3 worm cellular contexts compared by ENCODE assay signal in the genomic region with DNA sequence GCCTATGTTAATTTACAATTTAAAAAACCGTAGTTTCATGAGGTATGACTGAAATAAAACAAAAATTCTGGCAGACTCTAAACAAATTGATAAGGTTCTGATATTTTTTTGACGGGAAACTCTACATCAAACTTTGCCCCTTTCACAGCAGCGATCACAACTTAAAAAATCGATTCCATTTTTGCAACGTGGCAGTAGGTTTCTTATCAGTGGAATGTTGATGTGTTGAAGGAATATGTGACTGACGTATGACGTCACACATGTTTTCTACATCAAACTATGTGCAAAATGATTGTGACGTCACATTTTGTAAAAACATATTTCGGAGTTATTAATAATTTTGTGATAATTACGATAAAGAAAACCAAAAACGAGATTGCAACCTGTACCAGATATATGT.
TF ChIP-seq lines count a peak whose summit lies in the region.

No protein-coding gene starts in this region.

TF ChIP-seq in whole organism, L2 larva, 48 proteins besides CTCF, POLR2A, EP300 and RAD21 (continued from another document):
- no peak for TF ChIP-seq ztf-11 (tag; optimal IDR thresholded peaks at IDR 0.05; lab: Kevin White, UChicago)
- TF ChIP-seq ceh-82 (tag; optimal IDR thresholded peaks at IDR 0.05; lab: Kevin White, UChicago) = no peak
- TF ChIP-seq fos-1 (tag; optimal IDR thresholded peaks at IDR 0.05; lab: Kevin White, UChicago) = peak; percentile 28
- TF ChIP-seq nhr-23 (tag; optimal IDR thresholded peaks at IDR 0.05; lab: Kevin White, UChicago) = no peak
- TF ChIP-seq peb-1 (tag; optimal IDR thresholded peaks at IDR 0.05; lab: Kevin White, UChicago) = no peak
- TF ChIP-seq nhr-11 (tag; optimal IDR thresholded peaks at IDR 0.05; lab: Kevin White, UChicago) = no peak
- no peak for TF ChIP-seq snpc-4 (tag; optimal IDR thresholded peaks at IDR 0.05; lab: Kevin White, UChicago)
- no peak for TF ChIP-seq egl-27 (tag; optimal IDR thresholded peaks at IDR 0.05; lab: Kevin White, UChicago)
- TF ChIP-seq ztf-4 (tag; optimal IDR thresholded peaks at IDR 0.05; lab: Kevin White, UChicago) = no peak
- TF ChIP-seq aly-2 (tag; optimal IDR thresholded peaks at IDR 0.05; lab: Kevin White, UChicago) = no peak
- no peak for TF ChIP-seq nhr-129 (tag; optimal IDR thresholded peaks at IDR 0.05; lab: Kevin White, UChicago)
- TF ChIP-seq gmeb-1 (tag; optimal IDR thresholded peaks at IDR 0.05; lab: Kevin White, UChicago) = peak; percentile 22
- TF ChIP-seq C34F6.9 (tag; optimal IDR thresholded peaks at IDR 0.05; lab: Kevin White, UChicago) = no peak

TF ChIP-seq in whole organism, L3 larva, 47 proteins besides CTCF, POLR2A, EP300 and RAD21 (continued from another document):
- TF ChIP-seq nhr-11 (tag; optimal IDR thresholded peaks at IDR 0.05; lab: Kevin White, UChicago) (no peak), elt-1 (tag; optimal IDR thresholded peaks at IDR 0.05; lab: Kevin White, UChicago) (no peak), aly-2 (tag; optimal IDR thresholded peaks at IDR 0.05; lab: Kevin White, UChicago) (no peak), nhr-77 (tag; optimal IDR thresholded peaks at IDR 0.05; lab: Kevin White, UChicago) (no peak), eor-1 (tag; optimal IDR thresholded peaks at IDR 0.05; lab: Kevin White, UChicago) (no peak), nhr-76 (tag; optimal IDR thresholded peaks at IDR 0.05; lab: Kevin White, UChicago) (no peak), fos-1 (tag; optimal IDR thresholded peaks at IDR 0.05; lab: Kevin White, UChicago) (no peak), lsy-12 (tag; optimal IDR thresholded peaks at IDR 0.05; lab: Kevin White, UChicago) (no peak), sea-2 (GFP tag; optimal IDR thresholded peaks at IDR 0.05; lab: Kevin White, UChicago) (no peak), mml-1 (tag; optimal IDR thresholded peaks at IDR 0.05; lab: Kevin White, UChicago) (no peak), egl-27 (tag; optimal IDR thresholded peaks at IDR 0.05; lab: Kevin White, UChicago) (no peak), ceh-28 (tag; optimal IDR thresholded peaks at IDR 0.05; lab: Kevin White, UChicago) (peak; percentile 22), elt-2 (tag; optimal IDR thresholded peaks at IDR 0.05; lab: Kevin White, UChicago) (peak; percentile 91), mdl-1 (tag; optimal IDR thresholded peaks at IDR 0.05; lab: Kevin White, UChicago) (no peak), nhr-23 (tag; optimal IDR thresholded peaks at IDR 0.05; lab: Kevin White, UChicago) (no peak), ceh-82 (tag; optimal IDR thresholded peaks at IDR 0.05; lab: Kevin White, UChicago) (no peak), pha-4 (tag; optimal IDR thresholded peaks at IDR 0.05; lab: Kevin White, UChicago) (peak; percentile 15), daf-12 (tag; optimal IDR thresholded peaks at IDR 0.05; lab: Kevin White, UChicago) (no peak), nhr-12 (tag; optimal IDR thresholded peaks at IDR 0.05; lab: Kevin White, UChicago) (no peak), nfya-1 (tag; optimal IDR thresholded peaks at IDR 0.05; lab: Kevin White, UChicago; ENCODE audit: insufficient read depth) (no peak), unc-39 (tag; optimal IDR thresholded peaks at IDR 0.05; lab: Kevin White, UChicago) (no peak), skn-1 (tag; optimal IDR thresholded peaks at IDR 0.05; lab: Kevin White, UChicago) (no peak)

TF ChIP-seq in whole organism, L4 larva, 104 proteins besides CTCF, POLR2A, EP300 and RAD21 (continued from another document):
- TF ChIP-seq aly-2 (tag; optimal IDR thresholded peaks at IDR 0.05; lab: Kevin White, UChicago) (no peak), nhr-6 (tag; optimal IDR thresholded peaks at IDR 0.05; lab: Kevin White, UChicago) (no peak), D1046.2 (GFP tag; IDR thresholded peaks at IDR 0.05; lab: Robert Waterston, UW) (no peak), mes-2 (tag; optimal IDR thresholded peaks at IDR 0.05; lab: Kevin White, UChicago; ENCODE audit: poor library complexity, severe bottlenecking) (peak; percentile 2), saeg-2 (GFP tag; IDR thresholded peaks at IDR 0.05; lab: Robert Waterston, UW) (peak; percentile 37; the same call in 1 of the 2 replicates), nhr-102 (tag; optimal IDR thresholded peaks at IDR 0.05; lab: Kevin White, UChicago) (peak; percentile 80), fkh-10 (GFP tag; optimal IDR thresholded peaks at IDR 0.05; lab: Kevin White, UChicago) (no peak), hmg-1.1 (GFP tag; IDR thresholded peaks at IDR 0.05; lab: Robert Waterston, UW) (no peak), mxl-2 (GFP tag; conservative IDR thresholded peaks at IDR 0.05; lab: Robert Waterston, UW) (no peak), hif-1 (tag; optimal IDR thresholded peaks at IDR 0.05; lab: Kevin White, UChicago) (no peak), pqm-1 (tag; optimal IDR thresholded peaks at IDR 0.05; lab: Kevin White, UChicago) (peak; percentile 5), ztf-7 (tag; optimal IDR thresholded peaks at IDR 0.05; lab: Kevin White, UChicago) (no peak), nhr-42 (GFP tag; IDR thresholded peaks at IDR 0.05; lab: Robert Waterston, UW) (no peak), lir-3 (tag; optimal IDR thresholded peaks at IDR 0.05; lab: Kevin White, UChicago) (no peak), dmd-6 (GFP tag; IDR thresholded peaks at IDR 0.05; lab: Robert Waterston, UW) (peak; percentile 92), F37D6.2 (tag; optimal IDR thresholded peaks at IDR 0.05; lab: Kevin White, UChicago) (no peak), arid-1 (GFP tag; conservative IDR thresholded peaks at IDR 0.05; lab: Robert Waterston, UW) (no peak), ZK546.5 (tag; optimal IDR thresholded peaks at IDR 0.05; lab: Kevin White, UChicago) (no peak), nhr-10 (tag; optimal IDR thresholded peaks at IDR 0.05; lab: Kevin White, UChicago) (no peak), F10B5.3 (tag; optimal IDR thresholded peaks at IDR 0.05; lab: Kevin White, UChicago) (no peak), ztf-11 (tag; optimal IDR thresholded peaks at IDR 0.05; lab: Kevin White, UChicago) (no peak), nhr-48 (tag; optimal IDR thresholded peaks at IDR 0.05; lab: Kevin White, UChicago) (peak; percentile 69), jun-1 (tag; optimal IDR thresholded peaks at IDR 0.05; lab: Kevin White, UChicago) (no peak), Y48G9A.11 (GFP tag; IDR thresholded peaks at IDR 0.05; lab: Robert Waterston, UW) (no peak), lin-15B (tag; optimal IDR thresholded peaks at IDR 0.05; lab: Kevin White, UChicago) (no peak), nhr-237 (tag; optimal IDR thresholded peaks at IDR 0.05; lab: Kevin White, UChicago) (no peak), T20F7.1 (GFP tag; optimal IDR thresholded peaks at IDR 0.05; lab: Kevin White, UChicago) (peak; percentile 52), lim-7 (GFP tag; IDR thresholded peaks at IDR 0.05; lab: Robert Waterston, UW) (no peak), fos-1 (tag; optimal IDR thresholded peaks at IDR 0.05; lab: Kevin White, UChicago) (no peak), tra-1 (GFP tag; IDR thresholded peaks at IDR 0.05; lab: Robert Waterston, UW) (peak; percentile 59; the same call in 1 of the 2 replicates), nhr-111 (GFP tag; optimal IDR thresholded peaks at IDR 0.05; lab: Kevin White, UChicago) (no peak), nhr-28 (tag; optimal IDR thresholded peaks at IDR 0.05; lab: Kevin White, UChicago) (peak; percentile 36), unc-39 (tag; optimal IDR thresholded peaks at IDR 0.05; lab: Kevin White, UChicago) (no peak), ama-1 (optimal IDR thresholded peaks at IDR 0.05; lab: Kevin White, UChicago) (no peak), madf-5 (GFP tag; IDR thresholded peaks at IDR 0.05; lab: Robert Waterston, UW) (no peak), zfp-2 (tag; optimal IDR thresholded peaks at IDR 0.05; lab: Kevin White, UChicago) (no peak), Y5F2A.4 (GFP tag; optimal IDR thresholded peaks at IDR 0.05; lab: Kevin White, UChicago) (no peak), ZK337.2 (GFP tag; IDR thresholded peaks at IDR 0.05; lab: Robert Waterston, UW) (no peak), Y75B8A.6 (GFP tag; IDR thresholded peaks at IDR 0.05; lab: Robert Waterston, UW) (no peak), T26A8.4 (GFP tag; IDR thresholded peaks at IDR 0.05; lab: Robert Waterston, UW) (no peak), F49E8.2 (tag; optimal IDR thresholded peaks at IDR 0.05; lab: Kevin White, UChicago; ENCODE audit: borderline replicate concordance) (no peak), tag-97 (GFP tag; IDR thresholded peaks at IDR 0.05; lab: Robert Waterston, UW) (no peak), mxl-3 (GFP tag; optimal IDR thresholded peaks at IDR 0.05; lab: Kevin White, UChicago) (no peak), unc-130 (GFP tag; optimal IDR thresholded peaks at IDR 0.05; lab: Kevin White, UChicago) (no peak), ces-1 (GFP tag; optimal IDR thresholded peaks at IDR 0.05; lab: Kevin White, UChicago) (no peak), ceh-20 (GFP tag; IDR thresholded peaks at IDR 0.05; lab: Robert Waterston, UW) (no peak), gei-8 (GFP tag; optimal IDR thresholded peaks at IDR 0.05; lab: Kevin White, UChicago) (no peak), unc-62 (GFP tag; optimal IDR thresholded peaks at IDR 0.05 in 1 of 2; lab: Kevin White, UChicago) (peak in 1 of 2 experiments; percentile 83), unc-62 (tag; optimal IDR thresholded peaks at IDR 0.05; lab: Kevin White, UChicago) (no peak), mdt-29 (GFP tag; IDR thresholded peaks at IDR 0.05; lab: Robert Waterston, UW) (no peak), nhr-41 (GFP tag; IDR thresholded peaks at IDR 0.05; lab: Robert Waterston, UW) (no peak), dve-1 (tag; optimal IDR thresholded peaks at IDR 0.05; lab: Kevin White, UChicago; ENCODE audit: insufficient read depth) (peak; percentile 88), hlh-11 (tag; optimal IDR thresholded peaks at IDR 0.05; lab: Kevin White, UChicago) (peak; percentile 80), duxl-1 (tag; optimal IDR thresholded peaks at IDR 0.05; lab: Kevin White, UChicago; ENCODE audit: poor library complexity) (no peak), R02D3.7 (tag; optimal IDR thresholded peaks at IDR 0.05; lab: Kevin White, UChicago) (no peak), dpl-1 (GFP tag; optimal IDR thresholded peaks at IDR 0.05; lab: Kevin White, UChicago) (no peak), daf-12 (tag; optimal IDR thresholded peaks at IDR 0.05; lab: Kevin White, UChicago) (no peak)
